Worm (Caenorhabditis elegans): ENCODE measurements around the gene srh-131.

- no peak for TF ChIP-seq ama-1 (optimal IDR thresholded peaks at IDR 0.05)
- TF ChIP-seq nhr-25 (tag; optimal IDR thresholded peaks at IDR 0.05): no peak
- TF ChIP-seq ztf-4 (tag; optimal IDR thresholded peaks at IDR 0.05): no peak
- TF ChIP-seq unc-55 (GFP tag; optimal IDR thresholded peaks at IDR 0.05): no peak
- TF ChIP-seq fos-1 (tag; optimal IDR thresholded peaks at IDR 0.05): no peak
- no peak for TF ChIP-seq lin-39 (tag; optimal IDR thresholded peaks at IDR 0.05)
- TF ChIP-seq elt-1 (tag; optimal IDR thresholded peaks at IDR 0.05): no peak
- TF ChIP-seq unc-39 (tag; optimal IDR thresholded peaks at IDR 0.05): no peak
- TF ChIP-seq nhr-77 (tag; optimal IDR thresholded peaks at IDR 0.05): no peak
Observed at ce11 chrV:17019690-17020089, 14.4 kb downstream of the srh-131 start, which contains the start of gene F49H6.17.
